Fruit fly (Drosophila melanogaster) whole organism, embryonic: ENCODE results near the gene CG17764.

Source experiments
- Ada2b ChIP-seq: fragments of 200-800 bp; sonication (Bioruptor generic); IDR thresholded peaks from 2 replicates; pipeline ENCODE4 v1.3.6; 2022; ENCODE audit warnings: missing biosample characterization, missing genetic modification characterization
- BEAF-32 ChIP-seq: fragments of 200-800 bp; sonication (Bioruptor generic); optimal IDR thresholded peaks from 3 replicates; lab custom pipeline; 2017; ENCODE audit warnings: missing biosample characterization, missing genetic modification characterization, mild to moderate bottlenecking, moderate library complexity, missing genetic modification reagents
- Bdp1 ChIP-seq: fragments of 200-800 bp; sonication (Bioruptor generic); optimal IDR thresholded peaks from 3 replicates; lab custom pipeline; 2016; ENCODE audit warnings: missing biosample characterization, missing genetic modification characterization
- Bgb ChIP-seq: fragments of 200-800 bp; sonication (Bioruptor generic); IDR thresholded peaks from 2 replicates; pipeline ENCODE4 v1.3.6; 2022; ENCODE audit warnings: missing biosample characterization, missing genetic modification characterization; ENCODE audit not compliant: partially characterized antibody
- Bteb2 ChIP-seq: fragments of 200-800 bp; sonication (Bioruptor generic); optimal IDR thresholded peaks from 2 replicates; lab custom pipeline; 2016; ENCODE audit warnings: missing biosample characterization, missing genetic modification characterization
- CG10267 ChIP-seq: fragments of 200-800 bp; sonication (Bioruptor generic); optimal IDR thresholded peaks from 2 replicates; lab custom pipeline; 2018; ENCODE audit warnings: missing biosample characterization, mild to moderate bottlenecking, missing genetic modification characterization, moderate library complexity
- CG12659 ChIP-seq: fragments of 200-800 bp; sonication (Bioruptor generic); optimal IDR thresholded peaks from 3 replicates; lab custom pipeline; 2017; ENCODE audit warnings: mild to moderate bottlenecking, missing biosample characterization, missing genetic modification reagents, missing genetic modification characterization
- CG14710 ChIP-seq: fragments of 200-800 bp; sonication (Bioruptor generic); optimal IDR thresholded peaks from 3 replicates; lab custom pipeline; 2019; ENCODE audit warnings: missing biosample characterization, mild to moderate bottlenecking, missing genetic modification characterization, moderate library complexity
- CG14965 ChIP-seq: fragments of 200-800 bp; sonication (Bioruptor generic); optimal IDR thresholded peaks from 2 replicates; lab custom pipeline; 2016; ENCODE audit warnings: missing biosample characterization, missing genetic modification characterization, borderline replicate concordance
- CG15479 ChIP-seq: fragments of 200-800 bp; sonication (Bioruptor generic); optimal IDR thresholded peaks from 3 replicates; lab custom pipeline; 2019; ENCODE audit warnings: missing biosample characterization, mild to moderate bottlenecking, missing genetic modification characterization, moderate library complexity
- CG17912 ChIP-seq: fragments of 200-800 bp; sonication (Bioruptor generic); optimal IDR thresholded peaks from 2 replicates; lab custom pipeline; 2018; ENCODE audit warnings: missing biosample characterization, mild to moderate bottlenecking, missing genetic modification characterization
- CG2202 ChIP-seq: fragments of 200-800 bp; sonication (Bioruptor generic); optimal IDR thresholded peaks from 2 replicates; lab custom pipeline; 2018; ENCODE audit warnings: missing biosample characterization, mild to moderate bottlenecking, missing genetic modification characterization
- CG2712 ChIP-seq: fragments of 200-800 bp; optimal IDR thresholded peaks from 3 replicates; lab custom pipeline; 2019; ENCODE audit warnings: missing biosample characterization, mild to moderate bottlenecking, missing genetic modification characterization, moderate library complexity
- CG2889 ChIP-seq: fragments of 200-800 bp; sonication (Bioruptor generic); IDR thresholded peaks from 3 replicates; pipeline ENCODE4 v1.3.6; 2022; ENCODE audit warnings: missing biosample characterization, missing genetic modification characterization
- CG31224 ChIP-seq: fragments of 200-800 bp; sonication (Bioruptor generic); IDR thresholded peaks from 2 replicates; pipeline ENCODE4 v1.3.6; 2022; ENCODE audit warnings: missing biosample characterization, missing genetic modification characterization
- CG31365 ChIP-seq: fragments of 200-800 bp; sonication (Bioruptor generic); optimal IDR thresholded peaks from 2 replicates; lab custom pipeline; 2018; ENCODE audit warnings: missing biosample characterization, mild to moderate bottlenecking, missing genetic modification characterization
- CG31441 ChIP-seq: fragments of 200-800 bp; sonication (Bioruptor generic); IDR thresholded peaks from 2 replicates; pipeline ENCODE4 v1.3.6; 2022; ENCODE audit warnings: missing biosample characterization, missing genetic modification characterization
- CG4707 ChIP-seq: fragments of 200-800 bp; sonication (Bioruptor generic); optimal IDR thresholded peaks from 2 replicates; lab custom pipeline; 2018; ENCODE audit warnings: missing biosample characterization, mild to moderate bottlenecking, missing genetic modification characterization, moderate library complexity
- CG7357 ChIP-seq: fragments of 200-800 bp; sonication (Bioruptor generic); IDR thresholded peaks from 3 replicates; pipeline ENCODE4 v1.3.6; 2022; ENCODE audit warnings: missing biosample characterization, missing genetic modification characterization
- CG7786 ChIP-seq: fragments of 200-800 bp; sonication (Bioruptor generic); optimal IDR thresholded peaks from 2 replicates; lab custom pipeline; 2016; ENCODE audit warnings: missing biosample characterization, missing genetic modification characterization
- D19A ChIP-seq: fragments of 200-800 bp; optimal IDR thresholded peaks from 3 replicates; lab custom pipeline; 2019; ENCODE audit warnings: missing biosample characterization, mild to moderate bottlenecking, missing genetic modification characterization, moderate library complexity
- Dll ChIP-seq: fragments of 200-800 bp; sonication (Bioruptor generic); IDR thresholded peaks from 4 replicates; pipeline ENCODE4 v1.3.6; 2022; ENCODE audit warnings: missing biosample characterization, missing genetic modification characterization; ENCODE audit not compliant: partially characterized antibody
- Doc2 ChIP-seq: fragments of 200-800 bp; sonication (Bioruptor generic); IDR thresholded peaks from 2 replicates; pipeline ENCODE4 v1.3.6; 2022; ENCODE audit warnings: missing biosample characterization, missing genetic modification characterization
- Fer2 ChIP-seq: fragments of 200-800 bp; sonication (Bioruptor generic); optimal IDR thresholded peaks from 2 replicates; lab custom pipeline; 2018; ENCODE audit warnings: missing biosample characterization, mild to moderate bottlenecking, missing genetic modification characterization, moderate library complexity
- Gug ChIP-seq: fragments of 200-800 bp; sonication (Bioruptor generic); IDR thresholded peaks from 4 replicates; pipeline ENCODE4 v1.3.6; 2022; ENCODE audit warnings: missing biosample characterization, missing genetic modification characterization
- H15 ChIP-seq: fragments of 200-800 bp; sonication (Bioruptor generic); IDR thresholded peaks from 3 replicates; pipeline ENCODE4 v1.3.6; 2022; ENCODE audit warnings: missing biosample characterization, missing genetic modification characterization
- Hr51 ChIP-seq, 2 experiments: fragments of 200-800 bp; sonication (Bioruptor generic); optimal IDR thresholded peaks; 2 replicates in 1 of 2; 3 replicates in 1 of 2; lab custom pipeline; 2016 to 2018; ENCODE audit warnings: missing biosample characterization in 2 of 2, missing genetic modification characterization in 2 of 2, mild to moderate bottlenecking in 1 of 2, moderate library complexity in 1 of 2
- Neu2 ChIP-seq: fragments of 200-800 bp; sonication (Bioruptor generic); optimal IDR thresholded peaks from 3 replicates; lab custom pipeline; 2016; ENCODE audit warnings: missing biosample characterization, missing genetic modification characterization, borderline replicate concordance
- Nf-YB ChIP-seq: fragments of 200-800 bp; sonication (Bioruptor generic); optimal IDR thresholded peaks from 3 replicates; lab custom pipeline; 2019; ENCODE audit warnings: missing biosample characterization, mild to moderate bottlenecking, missing genetic modification characterization, moderate library complexity
- Side ChIP-seq: fragments of 200-800 bp; sonication (Bioruptor generic); optimal IDR thresholded peaks from 2 replicates; lab custom pipeline; 2016; ENCODE audit warnings: missing biosample characterization, missing genetic modification characterization
- Vsx1 ChIP-seq: fragments of 200-800 bp; sonication (Bioruptor generic); optimal IDR thresholded peaks from 2 replicates; lab custom pipeline; 2017; ENCODE audit warnings: missing biosample characterization, mild to moderate bottlenecking, missing genetic modification characterization, missing genetic modification reagents
- bsh ChIP-seq, 2 experiments: fragments of 200-800 bp; sonication (Bioruptor generic); optimal IDR thresholded peaks; 2 replicates each; lab custom pipeline; 2017 to 2018; ENCODE audit warnings: mild to moderate bottlenecking in 2 of 2, missing biosample characterization in 2 of 2, missing genetic modification characterization in 2 of 2, moderate library complexity in 1 of 2
- caup ChIP-seq: fragments of 200-800 bp; sonication (Bioruptor generic); optimal IDR thresholded peaks from 3 replicates; lab custom pipeline; 2017; ENCODE audit warnings: missing biosample characterization, mild to moderate bottlenecking, missing genetic modification characterization, moderate library complexity; ENCODE audit not compliant: severe bottlenecking
- crc ChIP-seq: fragments of 200-800 bp; sonication (Bioruptor generic); optimal IDR thresholded peaks from 2 replicates; lab custom pipeline; 2016; ENCODE audit warnings: missing biosample characterization, missing genetic modification characterization
- fd102C ChIP-seq: fragments of 200-800 bp; sonication (Bioruptor generic); optimal IDR thresholded peaks from 2 replicates; lab custom pipeline; 2018; ENCODE audit warnings: missing biosample characterization, mild to moderate bottlenecking, missing genetic modification characterization, moderate library complexity
- fd96Cb ChIP-seq: fragments of 200-800 bp; sonication (Bioruptor generic); optimal IDR thresholded peaks from 2 replicates; lab custom pipeline; 2018; ENCODE audit warnings: missing biosample characterization, mild to moderate bottlenecking, missing genetic modification characterization, moderate library complexity
- lov ChIP-seq, 2 experiments: fragments of 200-800 bp in 1 of 2; fragments of >200 bp in 1 of 2; sonication (Bioruptor generic) in 1 of 2; IDR thresholded peaks in 1 of 2; optimal IDR thresholded peaks in 1 of 2; 2 replicates in 1 of 2; 3 replicates in 1 of 2; pipeline versions ENCODE4 v1.3.6 to Lab custom; 2017 to 2022; ENCODE audit warnings: missing biosample characterization in 1 of 2, missing genetic modification characterization in 1 of 2
- nerfin-1 ChIP-seq: fragments of 200-800 bp; sonication (Bioruptor generic); optimal IDR thresholded peaks from 3 replicates; lab custom pipeline; 2019; ENCODE audit warnings: missing biosample characterization, mild to moderate bottlenecking, missing genetic modification characterization, moderate library complexity
- odd ChIP-seq: fragments of 200-800 bp; sonication (Bioruptor generic); optimal IDR thresholded peaks from 2 replicates; lab custom pipeline; 2017; ENCODE audit warnings: missing biosample characterization, mild to moderate bottlenecking, missing genetic modification characterization
- psq ChIP-seq: fragments of 200-800 bp; sonication (Bioruptor generic); optimal IDR thresholded peaks from 2 replicates; lab custom pipeline; 2017; ENCODE audit warnings: missing biosample characterization, missing genetic modification characterization
- schlank ChIP-seq: fragments of 200-800 bp; sonication (Bioruptor generic); optimal IDR thresholded peaks from 2 replicates; lab custom pipeline; 2018; ENCODE audit warnings: missing biosample characterization, mild to moderate bottlenecking, missing genetic modification characterization
- scrt ChIP-seq: fragments of 200-800 bp; sonication (Bioruptor generic); optimal IDR thresholded peaks from 2 replicates; lab custom pipeline; 2018; ENCODE audit warnings: missing biosample characterization, mild to moderate bottlenecking, missing genetic modification characterization, moderate library complexity
- sob ChIP-seq: fragments of 200-800 bp; sonication (Bioruptor generic); IDR thresholded peaks from 2 replicates; pipeline ENCODE4 v1.3.6; 2022; ENCODE audit warnings: missing biosample characterization, missing genetic modification characterization
- sr ChIP-seq: fragments of 200-800 bp; sonication (Bioruptor generic); IDR thresholded peaks from 3 replicates; pipeline ENCODE4 v1.3.6; 2022; ENCODE audit warnings: missing biosample characterization, missing genetic modification characterization
- sug ChIP-seq: fragments of 200-800 bp; optimal IDR thresholded peaks from 2 replicates; lab custom pipeline; 2019; ENCODE audit warnings: missing biosample characterization, mild to moderate bottlenecking, missing genetic modification characterization, moderate library complexity
- tgo ChIP-seq: fragments of 200-800 bp; sonication (Bioruptor generic); IDR thresholded peaks from 3 replicates; pipeline ENCODE4 v1.3.6; 2022; ENCODE audit warnings: missing biosample characterization, missing genetic modification characterization
- tio ChIP-seq: fragments of 200-800 bp; sonication (Bioruptor generic); optimal IDR thresholded peaks from 2 replicates; lab custom pipeline; 2017; ENCODE audit warnings: missing biosample characterization, missing genetic modification characterization, inconsistent platforms
- tup ChIP-seq: fragments of 200-800 bp; sonication (Bioruptor generic); optimal IDR thresholded peaks from 2 replicates; lab custom pipeline; 2016; ENCODE audit warnings: missing biosample characterization, mild to moderate bottlenecking, missing genetic modification characterization, moderate library complexity
- vvl ChIP-seq: fragments of 200-800 bp; sonication (Bioruptor generic); IDR thresholded peaks from 2 replicates; pipeline ENCODE4 v1.3.6; 2022; ENCODE audit warnings: missing biosample characterization, missing genetic modification characterization

Gene CG17764

dm6 chrX:5285835-5286234 is 21.4 kb downstream of the CG17764 start (continued):
- TF ChIP-seq schlank (tag; lab: Kevin White, UChicago) (no peak), fd96Cb (tag; lab: Kevin White, UChicago) (peak; percentile 64), bsh (GFP tag; optimal IDR thresholded peaks at IDR 0.05; lab: Kevin White, UChicago) (no peak), CG2889 (GFP tag; lab: Robert Waterston, UW) (no peak), Side (peak; percentile 6), CG7786 (peak; percentile 45), CG12659 (GFP tag; lab: Kevin White, UChicago) (peak; percentile 24), odd (GFP tag; lab: Kevin White, UChicago) (no peak), Gug (no peak), psq (no peak), Hr51 (GFP tag; optimal IDR thresholded peaks at IDR 0.05; lab: Kevin White, UChicago) (peak in 1 of 2 experiments; percentile 49), Bdp1 (GFP tag; lab: Kevin White, UChicago) (no peak), CG31224 (no peak), CG2712 (peak; percentile 49), sr (no peak), tgo (GFP tag; lab: Robert Waterston, UW) (peak; percentile 38; the same call in 2 of the 3 replicates), CG4707 (no peak), CG14710 (tag; lab: Kevin White, UChicago) (peak; percentile 49), Neu2 (GFP tag; lab: Kevin White, UChicago) (peak; percentile 42), sug (tag; lab: Kevin White, UChicago) (peak; percentile 29), CG31365 (tag; lab: Kevin White, UChicago) (no peak), scrt (GFP tag; lab: Kevin White, UChicago) (peak; percentile 20), Bgb (GFP tag; lab: Robert Waterston, UW) (no peak), crc (GFP tag; lab: Kevin White, UChicago) (no peak), Doc2 (GFP tag; lab: Robert Waterston, UW) (no peak), CG14965 (GFP tag; lab: Kevin White, UChicago) (no peak), Ada2b (GFP tag; lab: Robert Waterston, UW) (peak; percentile 70), tup (GFP tag; lab: Kevin White, UChicago) (no peak), CG7357 (0 out of 3 replicates have a peak, but pooled peaks have one; percentile 43), Nf-YB (no peak), CG15479 (GFP tag; lab: Kevin White, UChicago) (no peak), lov (optimal IDR thresholded peaks at IDR 0.05; lab: Kevin White, UChicago) (no peak), lov (GFP tag; IDR thresholded peaks at IDR 0.05; lab: Robert Waterston, UW) (no peak), Dll (GFP tag; lab: Robert Waterston, UW) (no peak), nerfin-1 (tag; lab: Kevin White, UChicago) (peak; percentile 26), tio (GFP tag; lab: Kevin White, UChicago) (no peak), Fer2 (peak; percentile 39), caup (GFP tag; lab: Kevin White, UChicago) (peak; percentile 59), BEAF-32 (GFP tag; lab: Kevin White, UChicago) (no peak), fd102C (no peak), CG17912 (GFP tag; lab: Kevin White, UChicago) (no peak), Bteb2 (GFP tag; lab: Kevin White, UChicago) (no peak), H15 (GFP tag; lab: Robert Waterston, UW) (no peak), vvl (GFP tag; lab: Robert Waterston, UW) (peak; percentile 56; the same call in 1 of the 2 replicates), CG2202 (tag; lab: Kevin White, UChicago) (no peak), CG31441 (GFP tag; lab: Robert Waterston, UW) (peak; percentile 24; the same call in 1 of the 2 replicates), D19A (tag; lab: Kevin White, UChicago) (peak; percentile 69), CG10267 (tag; lab: Kevin White, UChicago) (peak; percentile 48), sob (GFP tag; lab: Robert Waterston, UW) (peak; percentile 69), Vsx1 (GFP tag; lab: Kevin White, UChicago) (no peak)
